Fruit fly (Drosophila melanogaster) whole organism, pupa: ENCODE measurements around the gene Gnf1.

Experiments
- CG17806 ChIP-seq: fragments of 200-800 bp; sonication (Bioruptor generic); optimal IDR thresholded peaks from 2 replicates; lab custom pipeline; 2018; ENCODE audit warnings: missing biosample characterization, mild to moderate bottlenecking, missing genetic modification characterization, moderate library complexity
- CG4496 ChIP-seq: fragments of 200-800 bp; sonication (Bioruptor generic); IDR thresholded peaks from 3 replicates; pipeline ENCODE4 v1.3.6; 2022; ENCODE audit warnings: missing biosample characterization, missing genetic modification characterization
- CG8159 ChIP-seq: fragments of 200-800 bp; sonication (Bioruptor generic); optimal IDR thresholded peaks from 3 replicates; lab custom pipeline; 2018; ENCODE audit warnings: missing biosample characterization, mild to moderate bottlenecking, missing genetic modification characterization, moderate library complexity
- CG8301 ChIP-seq: fragments of 200-800 bp; sonication (Bioruptor generic); optimal IDR thresholded peaks from 2 replicates; lab custom pipeline; 2018; ENCODE audit warnings: missing biosample characterization, mild to moderate bottlenecking, missing genetic modification characterization
- EcR ChIP-seq: fragments of 200-800 bp; sonication (Bioruptor generic); optimal IDR thresholded peaks from 3 replicates; lab custom pipeline; 2019; ENCODE audit warnings: missing biosample characterization, missing genetic modification characterization, mild to moderate bottlenecking, moderate library complexity, missing genetic modification reagents
- Pif1B ChIP-seq: fragments of 200-800 bp; sonication (Bioruptor generic); optimal IDR thresholded peaks from 3 replicates; lab custom pipeline; 2016; ENCODE audit warnings: missing biosample characterization, missing genetic modification characterization

dm6 chr3R:4896946-4897345 is 9.5 kb upstream of the Gnf1 start:
- TF ChIP-seq EcR (GFP tag; lab: Kevin White, UChicago) (no peak), CG4496 (GFP tag; lab: Robert Waterston, UW) (no peak), CG17806 (tag; lab: Kevin White, UChicago) (peak; percentile 16), CG8159 (tag; lab: Kevin White, UChicago) (peak; percentile 35), Pif1B (GFP tag; lab: Kevin White, UChicago) (no peak), CG8301 (no peak)
